Worm (Caenorhabditis elegans) whole organism, L4 larva: ENCODE data around the gene twk-43.

Experiments used
- T20F7.1 ChIP-seq: fragments of 200-800 bp; sonication (Bioruptor generic); optimal IDR thresholded peaks from 2 replicates; lab custom pipeline; 2018; ENCODE audit warnings: mild to moderate bottlenecking, missing genetic modification characterization, missing compliant biosample characterization
- Y75B8A.6 ChIP-seq: fragments of 200-800 bp; sonication (Bioruptor generic); IDR thresholded peaks from 2 replicates; pipeline ENCODE4 v1.3.6; 2022; ENCODE audit warnings: missing genetic modification reagents, missing genetic modification characterization, missing compliant biosample characterization
- ZK337.2 ChIP-seq: fragments of 200-800 bp; sonication (Bioruptor generic); IDR thresholded peaks from 2 replicates; pipeline ENCODE4 v1.3.6; 2022; ENCODE audit warnings: missing genetic modification reagents, missing genetic modification characterization, missing compliant biosample characterization
- ZK546.5 ChIP-seq, 2 experiments: sonication (generic microtip); optimal IDR thresholded peaks; 2 replicates each; lab custom pipeline; 2017; ENCODE audit warnings: missing biosample characterization in 2 of 2, missing genetic modification characterization in 2 of 2
- arid-1 ChIP-seq: fragments of 200-800 bp; sonication (Bioruptor generic); conservative IDR thresholded peaks from 2 replicates; pipeline ENCODE4 v1.3.6; 2022; ENCODE audit warnings: missing genetic modification reagents, missing genetic modification characterization, missing compliant biosample characterization
- attf-4 ChIP-seq: sonication (generic microtip); optimal IDR thresholded peaks from 3 replicates; lab custom pipeline; 2017; ENCODE audit warnings: missing biosample characterization, missing genetic modification characterization
- ceh-20 ChIP-seq: fragments of 200-800 bp; sonication (Bioruptor generic); IDR thresholded peaks from 2 replicates; pipeline ENCODE4 v1.3.6; 2022; ENCODE audit warnings: missing genetic modification reagents, missing genetic modification characterization, missing compliant biosample characterization
- duxl-1 ChIP-seq: sonication (generic microtip); optimal IDR thresholded peaks from 2 replicates; lab custom pipeline; 2016; ENCODE audit warnings: mild to moderate bottlenecking, missing genetic modification characterization, moderate library complexity, missing compliant biosample characterization; ENCODE audit not compliant: poor library complexity
- fkh-10 ChIP-seq: fragments of 150-350 bp; optimal IDR thresholded peaks from 2 replicates; lab custom pipeline; 2014; ENCODE audit warnings: missing biosample characterization, missing genetic modification reagents, missing genetic modification characterization
- gei-8 ChIP-seq: fragments of 200-800 bp; sonication (Bioruptor generic); optimal IDR thresholded peaks from 2 replicates; lab custom pipeline; 2018; ENCODE audit warnings: mild to moderate bottlenecking, missing genetic modification characterization, missing compliant biosample characterization
- hlh-30 ChIP-seq: sonication (generic microtip); optimal IDR thresholded peaks from 2 replicates; lab custom pipeline; 2017; ENCODE audit warnings: antibody characterized with exemption, mild to moderate bottlenecking, missing genetic modification characterization, missing compliant biosample characterization; ENCODE audit not compliant: insufficient read depth
- lsy-2 ChIP-seq, 2 experiments: fragments of 150-350 bp in 1 of 2; sonication (generic microtip) in 1 of 2; optimal IDR thresholded peaks; 2 replicates each; lab custom pipeline; 2014 to 2017; ENCODE audit warnings: missing biosample characterization in 2 of 2, missing genetic modification characterization in 2 of 2
- mdl-1 ChIP-seq, 2 experiments: fragments of 150-350 bp in 1 of 2; sonication (generic microtip) in 1 of 2; optimal IDR thresholded peaks; 2 replicates each; lab custom pipeline; 2014 to 2017; ENCODE audit warnings: missing biosample characterization in 2 of 2, missing genetic modification characterization in 2 of 2
- mdt-29 ChIP-seq: fragments of 200-800 bp; sonication (Bioruptor generic); IDR thresholded peaks from 2 replicates; pipeline ENCODE4 v1.3.6; 2022; ENCODE audit warnings: missing genetic modification reagents, missing genetic modification characterization, missing compliant biosample characterization
- nhr-41 ChIP-seq: fragments of 200-800 bp; sonication (Bioruptor generic); IDR thresholded peaks from 2 replicates; pipeline ENCODE4 v1.3.6; 2022; ENCODE audit warnings: missing genetic modification reagents, missing genetic modification characterization, missing compliant biosample characterization
- nhr-6 ChIP-seq: fragments of 150-350 bp; optimal IDR thresholded peaks from 2 replicates; lab custom pipeline; 2014; ENCODE audit warnings: missing biosample characterization, missing genetic modification characterization
- spr-1 ChIP-seq: sonication (generic microtip); optimal IDR thresholded peaks from 2 replicates; lab custom pipeline; 2016; ENCODE audit warnings: mild to moderate bottlenecking, missing genetic modification characterization, missing compliant biosample characterization
- unc-62 ChIP-seq, 3 experiments: fragments of 150-350 bp in 1 of 3; sonication (generic microtip); optimal IDR thresholded peaks in 2 of 3; peaks in 1 of 3; 1 replicate in 1 of 3; 2 replicates in 2 of 3; lab custom pipeline; 2014 to 2017; ENCODE audit warnings: missing biosample characterization in 3 of 3, missing genetic modification characterization in 3 of 3, missing genetic modification reagents in 3 of 3, missing genotype in 1 of 3
- zfp-2 ChIP-seq: sonication (generic microtip); optimal IDR thresholded peaks from 2 replicates; lab custom pipeline; 2016; ENCODE audit warnings: mild to moderate bottlenecking, missing genetic modification characterization, missing compliant biosample characterization
- zfp-3 ChIP-seq: fragments of 200-800 bp; sonication (Bioruptor generic); conservative IDR thresholded peaks from 2 replicates; pipeline ENCODE4 v1.3.6; 2022; ENCODE audit warnings: missing genetic modification reagents, missing genetic modification characterization, missing compliant biosample characterization
- zip-2 ChIP-seq: fragments of 150-350 bp; optimal IDR thresholded peaks from 2 replicates; lab custom pipeline; 2014; ENCODE audit warnings: missing biosample characterization, missing genetic modification characterization

Gene twk-43

ce11 chrV:13334447-13334846 lies 11.6 kb upstream of the twk-43 start:
- TF ChIP-seq spr-1 (no peak), hlh-30 (peak; percentile 60)

ce11 chrV:13335883-13336419 lies 10.1 kb upstream of the twk-43 start, which contains the start of gene C50B6.9:
TSS of gene C50B6.9 (plus strand) at chrV:13336369.
- TF ChIP-seq arid-1 (GFP tag; lab: Robert Waterston, UW) (no peak), ZK546.5 (tag; optimal IDR thresholded peaks at IDR 0.05; lab: Kevin White, UChicago) (no peak), unc-62 (GFP tag; optimal IDR thresholded peaks at IDR 0.05 in 1 of 2; lab: Kevin White, UChicago) (peak in 1 of 2 experiments; percentile 28), unc-62 (tag; optimal IDR thresholded peaks at IDR 0.05; lab: Kevin White, UChicago) (no peak), nhr-41 (no peak), duxl-1 (tag; lab: Kevin White, UChicago) (no peak), zfp-2 (tag; lab: Kevin White, UChicago) (no peak), mdl-1 (tag; optimal IDR thresholded peaks at IDR 0.05; lab: Kevin White, UChicago) (peak in 1 of 2 experiments; percentile 52), nhr-6 (peak; percentile 14), T20F7.1 (GFP tag; lab: Kevin White, UChicago) (no peak), ZK337.2 (no peak), hlh-30 (peak; percentile 80)
- TF ChIP-seq, all 104 proteins: peak for 4

ce11 chrV:13338037-13338436 lies 8.0 kb upstream of the twk-43 start:
- TF ChIP-seq attf-4, result no peak
- no peak for TF ChIP-seq ZK337.2
- peak in 1 of 2 experiments; percentile 96 for TF ChIP-seq unc-62 (GFP tag; optimal IDR thresholded peaks at IDR 0.05 in 1 of 2; lab: Kevin White, UChicago)
- no peak for TF ChIP-seq unc-62 (tag; optimal IDR thresholded peaks at IDR 0.05; lab: Kevin White, UChicago)
- TF ChIP-seq zfp-3, result no peak

ce11 chrV:13339633-13340290 lies 6.3 kb upstream of the twk-43 start, which contains the start of the genes str-4 and lgc-48:
TSS of gene str-4 (minus strand) at chrV:13339733.
TSS of gene lgc-48 (plus strand) at chrV:13340240.
- TF ChIP-seq zfp-3, result no peak
- TF ChIP-seq unc-62 (GFP tag; optimal IDR thresholded peaks at IDR 0.05 in 1 of 2; lab: Kevin White, UChicago), result peak in 1 of 2 experiments; percentile 11
- TF ChIP-seq unc-62 (tag; optimal IDR thresholded peaks at IDR 0.05; lab: Kevin White, UChicago), result no peak

ce11 chrV:13342235-13342634 lies 3.8 kb upstream of the twk-43 start:
- TF ChIP-seq hlh-30, result no peak
- no peak for TF ChIP-seq gei-8 (GFP tag; lab: Kevin White, UChicago)
- TF ChIP-seq unc-62 (GFP tag; optimal IDR thresholded peaks at IDR 0.05 in 1 of 2; lab: Kevin White, UChicago), result peak in 1 of 2 experiments; percentile 94
- no peak for TF ChIP-seq unc-62 (tag; optimal IDR thresholded peaks at IDR 0.05; lab: Kevin White, UChicago)

- TF ChIP-seq fkh-10 (GFP tag; lab: Kevin White, UChicago) (peak; percentile 11), mdt-29 (no peak), zip-2 (tag; lab: Kevin White, UChicago) (no peak)
- TF ChIP-seq, all 104 proteins: peak for 1
Measured at ce11 chrV:13350302-13350701, 4.2 kb downstream of the twk-43 start.

- TF ChIP-seq lsy-2 (tag; optimal IDR thresholded peaks at IDR 0.05; lab: Kevin White, UChicago) (peak in 1 of 2 experiments; percentile 30), T20F7.1 (GFP tag; lab: Kevin White, UChicago) (no peak), ceh-20 (peak; percentile 71), unc-62 (GFP tag; optimal IDR thresholded peaks at IDR 0.05 in 1 of 2; lab: Kevin White, UChicago) (peak in 1 of 2 experiments; percentile 99), unc-62 (tag; optimal IDR thresholded peaks at IDR 0.05; lab: Kevin White, UChicago) (no peak)
Measured at ce11 chrV:13351773-13352172, 5.7 kb downstream of the twk-43 start.

- TF ChIP-seq Y75B8A.6 (GFP tag; lab: Robert Waterston, UW), result no peak
- no peak for TF ChIP-seq attf-4
- TF ChIP-seq lsy-2 (tag; optimal IDR thresholded peaks at IDR 0.05; lab: Kevin White, UChicago), result peak in 1 of 2 experiments; percentile 19
- TF ChIP-seq unc-62 (GFP tag; optimal IDR thresholded peaks at IDR 0.05 in 1 of 2; lab: Kevin White, UChicago), result peak in 1 of 2 experiments; percentile 67
- TF ChIP-seq unc-62 (tag; optimal IDR thresholded peaks at IDR 0.05; lab: Kevin White, UChicago), result no peak
Measured at ce11 chrV:13352415-13352814, 6.3 kb downstream of the twk-43 start.
